Worm (Caenorhabditis elegans) whole organism, L3 larva: Measurements from ENCODE around the gene cdc-25.2.

ENCODE experiments used
- R02D3.7 ChIP-seq: fragments of 150-350 bp; optimal IDR thresholded peaks from 2 replicates; lab custom pipeline; 2014; ENCODE audit warnings: missing biosample characterization, missing genetic modification characterization
- ZK546.5 ChIP-seq: sonication (generic microtip); optimal IDR thresholded peaks from 2 replicates; lab custom pipeline; 2017; ENCODE audit warnings: missing biosample characterization, missing genetic modification characterization
- aly-2 ChIP-seq: fragments of 150-350 bp; optimal IDR thresholded peaks from 2 replicates; lab custom pipeline; 2014; ENCODE audit warnings: missing biosample characterization, missing genetic modification characterization
- ceh-16 ChIP-seq: sonication (generic microtip); optimal IDR thresholded peaks from 2 replicates; lab custom pipeline; 2017; ENCODE audit warnings: missing biosample characterization, missing genetic modification characterization
- ceh-28 ChIP-seq: fragments of 150-350 bp; optimal IDR thresholded peaks from 2 replicates; lab custom pipeline; 2014; ENCODE audit warnings: missing biosample characterization, missing genetic modification reagents, missing genetic modification characterization
- ceh-82 ChIP-seq: fragments of 150-350 bp; optimal IDR thresholded peaks from 2 replicates; lab custom pipeline; 2014; ENCODE audit warnings: missing biosample characterization, missing genetic modification characterization
- ceh-9 ChIP-seq: sonication (generic microtip); optimal IDR thresholded peaks from 2 replicates; lab custom pipeline; 2018; ENCODE audit warnings: missing biosample characterization, missing genetic modification characterization
- daf-12 ChIP-seq: fragments of 150-350 bp; optimal IDR thresholded peaks from 2 replicates; lab custom pipeline; 2014; ENCODE audit warnings: missing biosample characterization, missing genetic modification reagents, missing genetic modification characterization
- egl-27 ChIP-seq: sonication (generic microtip); optimal IDR thresholded peaks from 4 replicates; lab custom pipeline; 2017; ENCODE audit warnings: missing biosample characterization, missing genetic modification reagents, missing genetic modification characterization
- egl-5 ChIP-seq: fragments of 150-350 bp; optimal IDR thresholded peaks from 2 replicates; lab custom pipeline; 2017; ENCODE audit warnings: missing biosample characterization, missing genetic modification reagents, missing genetic modification characterization, inconsistent platforms
- elt-1 ChIP-seq: fragments of 150-350 bp; optimal IDR thresholded peaks from 2 replicates; lab custom pipeline; 2014; ENCODE audit warnings: missing biosample characterization, missing genetic modification characterization
- elt-2 ChIP-seq: sonication (generic microtip); optimal IDR thresholded peaks from 2 replicates; lab custom pipeline; 2016; ENCODE audit warnings: missing genetic modification reagents, mild to moderate bottlenecking, missing genetic modification characterization, missing compliant biosample characterization
- elt-3 ChIP-seq, 3 experiments: fragments of 150-350 bp in 1 of 3; sonication (generic microtip) in 2 of 3; optimal IDR thresholded peaks; 2 replicates in 2 of 3; 4 replicates in 1 of 3; lab custom pipeline; 2014 to 2017; ENCODE audit warnings: missing biosample characterization in 3 of 3, missing genetic modification characterization in 3 of 3
- eor-1 ChIP-seq, 2 experiments: fragments of 150-350 bp; optimal IDR thresholded peaks; 2 replicates each; lab custom pipeline; 2014 to 2018; ENCODE audit warnings: missing biosample characterization in 2 of 2, missing genetic modification characterization in 2 of 2
- fkh-10 ChIP-seq: sonication (generic microtip); optimal IDR thresholded peaks from 2 replicates; lab custom pipeline; 2017; ENCODE audit warnings: missing biosample characterization, missing genetic modification reagents, missing genetic modification characterization
- fos-1 ChIP-seq: fragments of 150-350 bp; optimal IDR thresholded peaks from 2 replicates; lab custom pipeline; 2014; ENCODE audit warnings: missing biosample characterization, missing genetic modification characterization
- hmg-11 ChIP-seq: sonication (generic microtip); optimal IDR thresholded peaks from 2 replicates; lab custom pipeline; 2016; ENCODE audit warnings: missing genetic modification characterization, missing compliant biosample characterization
- lin-15B ChIP-seq: fragments of 150-350 bp; optimal IDR thresholded peaks from 2 replicates; lab custom pipeline; 2014; ENCODE audit warnings: missing biosample characterization, missing genetic modification characterization
- lin-39 ChIP-seq: fragments of 150-350 bp; optimal IDR thresholded peaks from 2 replicates; lab custom pipeline; 2018; ENCODE audit warnings: missing biosample characterization, missing genetic modification reagents, missing genetic modification characterization
- lsy-12 ChIP-seq: sonication (generic microtip); optimal IDR thresholded peaks from 2 replicates; lab custom pipeline; 2016; ENCODE audit warnings: mild to moderate bottlenecking, missing genetic modification characterization, missing compliant biosample characterization
- nhr-11 ChIP-seq: fragments of 150-350 bp; optimal IDR thresholded peaks from 2 replicates; lab custom pipeline; 2014; ENCODE audit warnings: missing biosample characterization, missing genetic modification characterization
- nhr-23 ChIP-seq: fragments of 150-350 bp; optimal IDR thresholded peaks from 2 replicates; lab custom pipeline; 2014; ENCODE audit warnings: missing biosample characterization, missing genetic modification reagents, missing genetic modification characterization
- nhr-28 ChIP-seq: fragments of 150-350 bp; optimal IDR thresholded peaks from 2 replicates; lab custom pipeline; 2014; ENCODE audit warnings: missing biosample characterization, missing genetic modification characterization
- nhr-76 ChIP-seq: fragments of 150-350 bp; sonication (generic microtip); optimal IDR thresholded peaks from 5 replicates; lab custom pipeline; 2014; ENCODE audit warnings: missing biosample characterization, missing genetic modification characterization
- nhr-77 ChIP-seq: fragments of 150-350 bp; optimal IDR thresholded peaks from 2 replicates; lab custom pipeline; 2014; ENCODE audit warnings: missing biosample characterization, missing genetic modification characterization
- pha-4 ChIP-seq: fragments of 150-350 bp; optimal IDR thresholded peaks from 2 replicates; lab custom pipeline; 2014; ENCODE audit warnings: missing biosample characterization, missing genetic modification reagents, missing genetic modification characterization
- pqm-1 ChIP-seq: fragments of 150-350 bp; optimal IDR thresholded peaks from 2 replicates; lab custom pipeline; 2017; ENCODE audit warnings: missing biosample characterization, missing genetic modification characterization, inconsistent platforms
- sea-2 ChIP-seq: fragments of 150-350 bp; sonication (generic microtip); optimal IDR thresholded peaks from 4 replicates; lab custom pipeline; 2014; ENCODE audit warnings: missing biosample characterization, missing genetic modification reagents, missing genetic modification characterization
- snpc-4 ChIP-seq: fragments of 150-350 bp; optimal IDR thresholded peaks from 2 replicates; lab custom pipeline; 2014; ENCODE audit warnings: missing biosample characterization, missing genetic modification characterization
- tbx-2 ChIP-seq: sonication (generic microtip); optimal IDR thresholded peaks from 2 replicates; lab custom pipeline; 2016; ENCODE audit warnings: mild to moderate bottlenecking, missing genetic modification characterization, missing compliant biosample characterization
- unc-39 ChIP-seq: sonication (generic microtip); optimal IDR thresholded peaks from 4 replicates; lab custom pipeline; 2017; ENCODE audit warnings: missing biosample characterization, missing genetic modification characterization
- unc-62 ChIP-seq: fragments of 150-350 bp; sonication (generic microtip); optimal IDR thresholded peaks from 4 replicates; lab custom pipeline; 2014; ENCODE audit warnings: missing biosample characterization, missing genetic modification reagents, missing genetic modification characterization
- zag-1 ChIP-seq: fragments of 150-350 bp; optimal IDR thresholded peaks from 2 replicates; lab custom pipeline; 2014; ENCODE audit warnings: missing biosample characterization, missing genetic modification characterization
- ztf-11 ChIP-seq: fragments of 150-350 bp; optimal IDR thresholded peaks from 2 replicates; lab custom pipeline; 2014; ENCODE audit warnings: missing biosample characterization, missing genetic modification characterization
- ztf-4 ChIP-seq: fragments of 150-350 bp; optimal IDR thresholded peaks from 2 replicates; lab custom pipeline; 2014; ENCODE audit warnings: missing biosample characterization, missing genetic modification characterization

cdc-25.2 gene

DNA sequence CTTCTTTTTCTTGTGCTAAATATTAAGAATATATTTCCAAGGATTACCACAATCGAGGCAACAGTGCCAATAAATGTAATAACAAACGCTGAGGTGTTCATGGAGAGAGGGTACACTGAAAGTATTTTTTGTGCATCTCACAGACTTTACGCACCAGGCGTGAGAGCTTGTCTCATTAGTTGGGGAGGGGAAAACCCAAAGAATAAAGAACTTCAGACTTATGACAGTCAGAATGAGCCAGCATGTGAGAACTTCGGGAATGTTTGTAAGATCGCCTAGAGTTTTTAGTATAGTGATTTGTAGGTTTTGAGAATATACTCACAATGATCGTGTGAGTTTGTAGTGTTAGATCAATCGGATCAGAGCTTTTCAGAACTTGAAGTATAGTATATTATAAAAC, 47.9 kb downstream of the cdc-25.2 start, which contains the start of gene srbc-41:
TSS of gene srbc-41 (minus strand) at position 101 of the 400 bp plus-strand sequence.
- no peak for TF ChIP-seq lsy-12 (tag; lab: Kevin White, UChicago)
- TF ChIP-seq sea-2 (GFP tag; lab: Kevin White, UChicago) = no peak
- no peak for TF ChIP-seq snpc-4 (tag; lab: Kevin White, UChicago)
- no peak for TF ChIP-seq hmg-11 (tag; lab: Kevin White, UChicago)

DNA sequence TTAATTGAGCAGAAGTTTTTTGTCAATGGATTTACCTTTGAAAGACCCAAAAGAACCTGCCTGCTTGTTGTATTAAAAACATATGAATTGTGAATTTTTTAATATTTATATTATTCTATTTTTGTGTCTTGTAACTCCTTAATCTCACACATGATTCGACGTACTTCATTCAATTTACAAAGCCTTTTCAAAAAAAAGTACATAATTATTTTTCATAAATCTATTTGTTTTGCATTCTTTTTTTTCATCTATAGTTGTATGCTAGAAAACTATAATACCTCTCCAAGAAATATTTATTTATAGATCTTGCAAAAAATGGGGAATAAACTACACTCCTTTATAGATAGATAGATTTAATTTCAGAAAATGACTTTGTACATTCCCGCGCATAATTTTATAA, 51.9 kb downstream of the cdc-25.2 start, which contains the start of gene nhr-179:
TSS of gene nhr-179 (minus strand) at position 101 of the 400 bp plus-strand sequence.
- TF ChIP-seq nhr-76 (tag; lab: Kevin White, UChicago) = no peak
- no peak for TF ChIP-seq eor-1 (tag; optimal IDR thresholded peaks at IDR 0.05; lab: Kevin White, UChicago)
- TF ChIP-seq R02D3.7 (tag; lab: Kevin White, UChicago) = no peak
- TF ChIP-seq daf-12 = no peak
- TF ChIP-seq nhr-23 = no peak
- peak; percentile 67 for TF ChIP-seq ZK546.5
- TF ChIP-seq, all 47 proteins: peak for 1

DNA sequence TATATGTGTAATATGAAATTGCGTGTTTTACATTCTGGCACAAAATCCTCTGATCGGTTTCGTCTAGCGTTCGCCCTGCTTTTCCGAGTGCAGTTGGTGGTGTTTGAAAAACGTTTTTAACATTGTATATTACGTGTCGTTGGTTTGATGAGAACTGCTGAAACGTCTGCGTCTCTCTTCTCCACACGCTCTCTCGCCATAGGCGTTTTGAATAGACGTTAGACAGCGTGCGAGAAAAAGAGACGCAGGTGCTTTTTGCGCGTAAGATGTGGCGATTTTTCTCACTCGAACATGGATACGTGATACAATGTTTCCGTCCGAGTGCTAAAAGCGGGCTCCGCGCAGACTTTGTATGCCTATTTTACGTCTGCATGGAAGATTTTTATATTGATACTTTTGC, 53.7 kb downstream of the cdc-25.2 start:
- no peak for TF ChIP-seq lin-15B (tag; lab: Kevin White, UChicago)
- no peak for TF ChIP-seq R02D3.7 (tag; lab: Kevin White, UChicago)
- TF ChIP-seq hmg-11 (tag; lab: Kevin White, UChicago) = no peak
- TF ChIP-seq elt-3 (tag; optimal IDR thresholded peaks at IDR 0.05; lab: Kevin White, UChicago) = no peak
- no peak for TF ChIP-seq ceh-9 (tag; lab: Kevin White, UChicago)
- no peak for TF ChIP-seq ceh-82
- no peak for TF ChIP-seq nhr-77
- no peak for TF ChIP-seq pqm-1 (tag; lab: Kevin White, UChicago)
- TF ChIP-seq ZK546.5 = no peak
- TF ChIP-seq aly-2 (tag; lab: Kevin White, UChicago) = no peak
- TF ChIP-seq ceh-16 (tag; lab: Kevin White, UChicago) = no peak
- no peak for TF ChIP-seq elt-2
- TF ChIP-seq nhr-28 (tag; lab: Kevin White, UChicago) = no peak
- no peak for TF ChIP-seq lin-39 (tag; lab: Kevin White, UChicago)
- no peak for TF ChIP-seq fkh-10 (GFP tag; lab: Kevin White, UChicago)
- TF ChIP-seq ztf-11 (tag; lab: Kevin White, UChicago) = no peak
- TF ChIP-seq nhr-76 (tag; lab: Kevin White, UChicago) = no peak
- TF ChIP-seq ceh-28 (tag; lab: Kevin White, UChicago) = no peak
- no peak for TF ChIP-seq egl-27

DNA sequence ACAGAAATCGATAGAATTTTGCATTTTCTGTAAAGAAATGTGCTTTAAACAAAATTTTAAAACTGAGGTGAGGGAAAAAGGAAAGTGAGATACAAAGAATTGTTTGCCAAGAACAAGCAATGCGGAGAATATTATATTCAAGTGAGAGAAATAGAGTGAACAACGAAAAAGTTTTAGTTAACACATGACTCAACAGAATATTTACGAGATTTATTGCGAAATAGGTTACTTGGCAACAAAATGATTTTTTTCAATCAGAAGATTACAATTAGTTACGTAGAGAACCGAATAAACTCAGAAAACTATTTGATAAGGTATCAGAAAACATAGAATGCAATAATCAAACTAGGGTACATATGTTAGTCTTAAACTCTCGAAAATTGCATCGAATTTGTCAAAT, 54.6 kb downstream of the cdc-25.2 start, which contains the start of gene nhr-117:
TSS of gene nhr-117 (minus strand) at position 27 of the 400 bp plus-strand sequence.
- TF ChIP-seq elt-2 (peak; percentile 43), egl-27 (no peak), nhr-11 (tag; lab: Kevin White, UChicago) (no peak), unc-62 (GFP tag; lab: Kevin White, UChicago) (no peak), ZK546.5 (peak; percentile 2), pha-4 (tag; lab: Kevin White, UChicago) (peak; percentile 82), lsy-12 (tag; lab: Kevin White, UChicago) (no peak), ceh-16 (tag; lab: Kevin White, UChicago) (no peak)

DNA sequence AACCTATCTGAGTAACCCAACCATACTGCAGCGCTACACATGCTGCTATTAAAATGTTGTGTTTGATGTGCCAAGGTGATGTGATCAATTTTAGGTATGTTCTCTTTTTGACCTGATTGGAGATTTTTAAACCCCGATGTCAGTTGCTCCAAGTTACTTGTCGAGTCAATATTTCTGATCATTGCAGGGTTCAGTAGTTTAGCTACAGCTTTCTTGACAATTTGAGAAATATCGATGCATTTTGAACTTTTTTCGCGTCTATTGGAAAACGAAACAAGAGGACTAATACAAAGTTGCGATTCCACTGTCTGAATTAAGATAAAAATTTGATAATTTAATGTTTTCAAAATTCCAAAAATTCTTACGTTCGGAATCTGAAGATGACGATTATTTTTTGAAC, 56.6 kb downstream of the cdc-25.2 start:
- TF ChIP-seq zag-1 (tag; lab: Kevin White, UChicago) = no peak
- TF ChIP-seq fos-1 (tag; lab: Kevin White, UChicago) = no peak
- no peak for TF ChIP-seq fkh-10 (GFP tag; lab: Kevin White, UChicago)
- TF ChIP-seq ZK546.5 = peak; percentile 31
- TF ChIP-seq nhr-76 (tag; lab: Kevin White, UChicago) = no peak

DNA sequence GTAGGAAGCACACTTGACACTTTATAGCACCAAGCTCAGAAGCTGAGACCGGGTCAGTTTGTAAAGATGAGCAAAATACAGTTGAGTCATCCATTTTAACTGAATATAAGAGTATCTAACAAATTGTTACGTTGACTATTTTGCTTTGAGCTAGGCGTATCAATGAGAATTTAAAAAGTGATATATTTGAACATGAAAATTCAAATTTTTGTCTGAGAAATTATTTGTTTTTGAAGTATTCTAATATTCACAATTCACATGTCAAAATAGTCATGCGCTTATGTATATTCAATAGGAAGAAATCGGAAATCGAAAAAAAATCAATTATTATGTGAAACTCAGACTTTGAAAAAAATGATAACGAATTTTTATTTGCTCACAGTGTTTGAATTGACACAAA, 57.5 kb downstream of the cdc-25.2 start, which contains the start of gene nhr-110:
TSS of gene nhr-110 (minus strand) at position 101 of the 400 bp plus-strand sequence.
- peak; percentile 11 for TF ChIP-seq pha-4 (tag; lab: Kevin White, UChicago)
- TF ChIP-seq snpc-4 (tag; lab: Kevin White, UChicago) = no peak
- no peak for TF ChIP-seq eor-1 (tag; optimal IDR thresholded peaks at IDR 0.05; lab: Kevin White, UChicago)
- no peak for TF ChIP-seq nhr-23
- no peak for TF ChIP-seq tbx-2 (tag; lab: Kevin White, UChicago)
- peak; percentile 35 for TF ChIP-seq ZK546.5
- no peak for TF ChIP-seq unc-39 (tag; lab: Kevin White, UChicago)
- TF ChIP-seq egl-5 (tag; lab: Kevin White, UChicago) = no peak
- no peak for TF ChIP-seq ztf-4
- no peak for TF ChIP-seq fos-1 (tag; lab: Kevin White, UChicago)
- TF ChIP-seq unc-62 (GFP tag; lab: Kevin White, UChicago) = no peak
- no peak for TF ChIP-seq elt-1 (tag; lab: Kevin White, UChicago)
- TF ChIP-seq ceh-28 (tag; lab: Kevin White, UChicago) = no peak
- TF ChIP-seq lin-15B (tag; lab: Kevin White, UChicago) = no peak
- TF ChIP-seq nhr-28 (tag; lab: Kevin White, UChicago) = no peak
- no peak for TF ChIP-seq nhr-11 (tag; lab: Kevin White, UChicago)
